Worm (Caenorhabditis elegans) whole organism, young adult: ENCODE measurements around the gene H12D21.6.

ENCODE experiments used
- B0019.2 ChIP-seq: fragments of 200-800 bp; sonication (Bioruptor generic); conservative IDR thresholded peaks from 2 replicates; pipeline ENCODE4 v1.3.6; 2022; ENCODE audit warnings: missing genetic modification reagents, missing genetic modification characterization, missing compliant biosample characterization
- C06A6.2 ChIP-seq: fragments of 200-800 bp; sonication (Bioruptor generic); conservative IDR thresholded peaks from 2 replicates; pipeline ENCODE4 v1.3.6; 2022; ENCODE audit warnings: missing genetic modification characterization, missing compliant biosample characterization
- F52B5.7 ChIP-seq: sonication (generic microtip); optimal IDR thresholded peaks from 2 replicates; lab custom pipeline; 2016; ENCODE audit warnings: mild to moderate bottlenecking, missing genetic modification characterization, missing compliant biosample characterization
- Y53G8AR.9 ChIP-seq: fragments of 200-800 bp; sonication (Bioruptor generic); conservative IDR thresholded peaks from 2 replicates; pipeline ENCODE4 v1.3.6; 2022; ENCODE audit warnings: missing genetic modification reagents, missing genetic modification characterization, missing compliant biosample characterization
- aptf-3 ChIP-seq: fragments of 200-800 bp; sonication (Bioruptor generic); IDR thresholded peaks from 2 replicates; pipeline ENCODE4 v1.3.6; 2022; ENCODE audit warnings: missing genetic modification characterization, missing compliant biosample characterization
- atf-7 ChIP-seq: sonication (generic microtip); optimal IDR thresholded peaks from 2 replicates; lab custom pipeline; 2017; ENCODE audit warnings: mild to moderate bottlenecking, missing genetic modification characterization, missing compliant biosample characterization
- lin-54 ChIP-seq: fragments of 200-800 bp; sonication (Bioruptor generic); optimal IDR thresholded peaks from 2 replicates; lab custom pipeline; 2018; ENCODE audit warnings: mild to moderate bottlenecking, missing genetic modification characterization, missing compliant biosample characterization
- madf-6 ChIP-seq: fragments of 200-800 bp; sonication (Bioruptor generic); IDR thresholded peaks from 2 replicates; pipeline ENCODE4 v1.3.6; 2022; ENCODE audit warnings: missing genetic modification reagents, missing genetic modification characterization, missing compliant biosample characterization
- repo-1 ChIP-seq: sonication (generic microtip); optimal IDR thresholded peaks from 2 replicates; lab custom pipeline; 2017; ENCODE audit warnings: mild to moderate bottlenecking, missing genetic modification characterization, missing compliant biosample characterization
- snpc-4 ChIP-seq, 5 experiments: fragments of 150-350 bp in 1 of 5; sonication (generic microtip) in 4 of 5; optimal IDR thresholded peaks; 2 replicates each; lab custom pipeline; 2014 to 2018; ENCODE audit warnings: missing genetic modification characterization in 5 of 5, missing biosample characterization in 3 of 5, antibody characterized with exemption in 2 of 5, mild to moderate bottlenecking in 2 of 5, missing compliant biosample characterization in 2 of 5, missing genotype in 2 of 5, moderate library complexity in 2 of 5, missing genetic modification reagents in 1 of 5
- sptf-2 ChIP-seq: fragments of 200-800 bp; sonication (Bioruptor generic); optimal IDR thresholded peaks from 2 replicates; lab custom pipeline; 2018; ENCODE audit warnings: mild to moderate bottlenecking, missing genetic modification characterization, missing compliant biosample characterization
- tlf-1 ChIP-seq: fragments of 200-800 bp; sonication (Bioruptor generic); optimal IDR thresholded peaks from 2 replicates; lab custom pipeline; 2018; ENCODE audit warnings: mild to moderate bottlenecking, missing genetic modification characterization, missing compliant biosample characterization
- unc-130 ChIP-seq: sonication (generic microtip); optimal IDR thresholded peaks from 2 replicates; lab custom pipeline; 2016; ENCODE audit warnings: missing genetic modification reagents, missing genetic modification characterization, missing compliant biosample characterization

DNA sequence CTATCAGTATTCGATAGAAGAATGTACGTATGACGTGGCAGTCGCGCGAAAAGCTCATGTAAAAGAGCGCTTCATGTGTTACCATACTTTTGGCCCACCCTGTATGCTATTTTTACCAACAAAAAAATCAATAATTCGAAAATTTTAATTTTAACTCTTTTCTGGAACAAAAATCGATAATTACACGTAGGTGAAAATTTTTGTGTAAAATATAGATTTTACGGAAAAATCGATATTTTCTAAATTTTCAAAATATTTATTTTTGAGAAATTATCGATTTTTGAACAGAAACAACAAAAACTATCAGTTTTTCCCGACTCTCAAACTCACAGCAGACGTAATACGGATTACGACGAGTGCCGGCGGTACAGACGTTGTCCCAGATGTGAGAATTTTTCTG is 47.5 kb upstream of the H12D21.6 start:
- TF ChIP-seq Y53G8AR.9 (GFP tag; lab: Robert Waterston, UW) (no peak), C06A6.2 (GFP tag; lab: Robert Waterston, UW) (no peak), F52B5.7 (tag; lab: Kevin White, UChicago) (no peak), atf-7 (tag; lab: Kevin White, UChicago) (no peak), snpc-4 (GFP tag; optimal IDR thresholded peaks at IDR 0.05; lab: Kevin White, UChicago) (no peak), snpc-4 (tag; optimal IDR thresholded peaks at IDR 0.05; lab: Kevin White, UChicago) (no peak), repo-1 (tag; lab: Kevin White, UChicago) (no peak), madf-6 (no peak), B0019.2 (no peak), tlf-1 (GFP tag; lab: Kevin White, UChicago) (no peak), sptf-2 (no peak), unc-130 (GFP tag; lab: Kevin White, UChicago) (no peak), lin-54 (GFP tag; lab: Kevin White, UChicago) (no peak), aptf-3 (GFP tag; lab: Robert Waterston, UW) (no peak)
